Fruit fly (Drosophila melanogaster): ENCODE data around the gene CG11037.

CG11037 gene

DNA sequence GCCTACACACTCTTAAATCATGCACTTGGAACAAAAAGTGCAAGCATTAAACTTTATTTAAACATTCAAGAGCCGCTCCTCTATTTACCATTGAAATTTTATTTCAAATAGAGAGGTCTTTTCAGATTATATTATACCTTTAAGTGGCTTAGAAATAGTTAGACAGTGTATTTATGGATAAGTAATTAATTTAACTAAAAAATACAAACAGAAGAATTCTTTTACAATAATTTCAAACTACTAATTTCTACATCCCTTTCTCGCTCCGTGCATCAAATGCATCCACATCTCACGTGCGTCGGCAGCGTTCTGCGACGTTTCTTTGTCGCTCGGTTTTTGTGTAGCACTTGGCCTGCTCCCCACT, 11.1 kb downstream of the CG11037 start (continued):
- TF ChIP-seq CG3407 (GFP tag; optimal IDR thresholded peaks at IDR 0.05) (peak; percentile 77), CG10979 (tag; optimal IDR thresholded peaks at IDR 0.05) (peak; percentile 88), CG13424 (tag; optimal IDR thresholded peaks at IDR 0.05) (peak; percentile 82), CG8089 (GFP tag; optimal IDR thresholded peaks at IDR 0.05) (peak; percentile 18), Ptx1 (GFP tag; IDR thresholded peaks at IDR 0.05) (peak; percentile 56; the same call in 1 of the 2 replicates), dysf (GFP tag; IDR thresholded peaks at IDR 0.05) (peak; percentile 59; the same call in 2 of the 3 replicates), lab (GFP tag; optimal IDR thresholded peaks at IDR 0.05) (peak; percentile 52), psq (GFP tag; optimal IDR thresholded peaks at IDR 0.05) (no peak), CG12659 (GFP tag; optimal IDR thresholded peaks at IDR 0.05) (peak; percentile 31), CG15601 (tag; optimal IDR thresholded peaks at IDR 0.05) (peak; percentile 85), CG4820 (GFP tag; optimal IDR thresholded peaks at IDR 0.05) (peak; percentile 66), tap (tag; optimal IDR thresholded peaks at IDR 0.05) (peak; percentile 64), sob (GFP tag; IDR thresholded peaks at IDR 0.05) (no peak), twi (tag; optimal IDR thresholded peaks at IDR 0.05) (peak; percentile 50), CG18476 (GFP tag; optimal IDR thresholded peaks at IDR 0.05) (peak; percentile 59), ci (GFP tag; IDR thresholded peaks at IDR 0.05) (peak; percentile 71; the same call in 2 of the 3 replicates), az2 (GFP tag; optimal IDR thresholded peaks at IDR 0.05) (peak; percentile 77), NC2β (GFP tag; optimal IDR thresholded peaks at IDR 0.05) (peak; percentile 22), Xrp1 (GFP tag; IDR thresholded peaks at IDR 0.05) (peak; percentile 76), Bteb2 (GFP tag; optimal IDR thresholded peaks at IDR 0.05) (peak; percentile 2), NfI (GFP tag; optimal IDR thresholded peaks at IDR 0.05) (peak; percentile 40), CG10462 (GFP tag; optimal IDR thresholded peaks at IDR 0.05) (peak; percentile 28), Sry-β (GFP tag; optimal IDR thresholded peaks at IDR 0.05) (peak; percentile 26), bsh (GFP tag; optimal IDR thresholded peaks at IDR 0.05) (peak; percentile 88 to 91), Asciz (GFP tag; optimal IDR thresholded peaks at IDR 0.05) (peak; percentile 78), CG6791 (GFP tag; IDR thresholded peaks at IDR 0.05; ENCODE audit: partially characterized antibody) (no peak), sens-2 (GFP tag; IDR thresholded peaks at IDR 0.05) (no peak), amos (GFP tag; IDR thresholded peaks at IDR 0.05; ENCODE audit: partially characterized antibody) (no peak), cwo (GFP tag; optimal IDR thresholded peaks at IDR 0.05) (peak; percentile 30), nau (GFP tag; optimal IDR thresholded peaks at IDR 0.05) (peak; percentile 13), CG13123 (GFP tag; optimal IDR thresholded peaks at IDR 0.05) (peak; percentile 5), Dad (GFP tag; optimal IDR thresholded peaks at IDR 0.05) (no peak), CG12219 (GFP tag; optimal IDR thresholded peaks at IDR 0.05) (no peak), slp2 (GFP tag; optimal IDR thresholded peaks at IDR 0.05) (peak; percentile 61), Hmr (GFP tag; optimal IDR thresholded peaks at IDR 0.05) (peak; percentile 4), CG7963 (GFP tag; IDR thresholded peaks at IDR 0.05; ENCODE audit: partially characterized antibody) (no peak), ind (GFP tag; optimal IDR thresholded peaks at IDR 0.05) (peak; percentile 58), dmrt11E (tag; optimal IDR thresholded peaks at IDR 0.05) (peak; percentile 74), pan (optimal IDR thresholded peaks at IDR 0.05) (no peak), pan (GFP tag; optimal IDR thresholded peaks at IDR 0.05 in 1 of 2, IDR thresholded peaks at IDR 0.05 in 1 of 2) (peak in 1 of 2 experiments; percentile 55), zfh1 (GFP tag; IDR thresholded peaks at IDR 0.05) (peak; percentile 66), kah (GFP tag; optimal IDR thresholded peaks at IDR 0.05) (peak; percentile 31), CG14710 (tag; optimal IDR thresholded peaks at IDR 0.05) (peak; percentile 79), Gug (GFP tag; IDR thresholded peaks at IDR 0.05) (peak; percentile 47; the same call in 2 of the 4 replicates), NC2α (GFP tag; optimal IDR thresholded peaks at IDR 0.05) (no peak), z (GFP tag; IDR thresholded peaks at IDR 0.05) (no peak), NK7.1 (GFP tag; optimal IDR thresholded peaks at IDR 0.05) (no peak), ase (GFP tag; IDR thresholded peaks at IDR 0.05) (peak; percentile 48; the same call in 1 of the 3 replicates), Oli (tag; optimal IDR thresholded peaks at IDR 0.05) (peak; percentile 79), HHEX (GFP tag; optimal IDR thresholded peaks at IDR 0.05) (peak; percentile 13)
